Worm (Caenorhabditis elegans) whole organism, young adult: Measurements from ENCODE around the gene clec-187.

Experiments
- aptf-2 ChIP-seq: fragments of 200-800 bp; sonication (Bioruptor generic); conservative IDR thresholded peaks from 2 replicates; pipeline ENCODE4 v1.3.6; 2022; ENCODE audit warnings: missing genetic modification reagents, missing genetic modification characterization, missing compliant biosample characterization
- cebp-1 ChIP-seq, 2 experiments: fragments of 200-800 bp in 1 of 2; sonication (Bioruptor generic) in 1 of 2; sonication (generic microtip) in 1 of 2; IDR thresholded peaks in 1 of 2; optimal IDR thresholded peaks in 1 of 2; 2 replicates each; pipeline versions ENCODE4 v1.3.6 to Lab custom; 2017 to 2022; ENCODE audit warnings: missing compliant biosample characterization in 2 of 2, missing genetic modification characterization in 2 of 2, mild to moderate bottlenecking in 1 of 2, missing genetic modification reagents in 1 of 2, moderate library complexity in 1 of 2
- snpc-1.1 ChIP-seq: sonication (generic microtip); optimal IDR thresholded peaks from 2 replicates; lab custom pipeline; 2017; ENCODE audit warnings: missing genetic modification characterization, mild to moderate bottlenecking, missing compliant biosample characterization, antibody characterized with exemption, moderate library complexity, missing genotype, missing genetic modification reagents; ENCODE audit not compliant: insufficient read depth

Gene clec-187

DNA sequence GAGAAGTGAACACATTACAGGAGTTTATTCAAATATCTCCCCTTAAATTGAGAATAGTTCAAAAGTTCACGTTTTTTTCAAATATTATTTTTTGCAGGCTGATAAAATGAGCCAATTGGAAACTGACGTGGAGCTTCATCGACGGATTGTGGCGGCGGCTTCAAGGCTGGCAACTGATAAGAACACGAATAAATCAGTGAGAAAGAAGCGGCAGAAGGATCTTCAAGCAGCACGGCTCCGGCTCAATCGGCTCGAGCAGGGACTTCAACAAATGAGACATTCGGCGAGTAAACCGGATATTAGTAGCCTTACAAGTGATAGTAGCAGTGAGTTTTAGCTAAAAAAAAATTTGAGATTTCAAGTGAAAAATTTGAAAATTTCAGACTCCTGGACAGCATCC lies 46.0 kb downstream of the clec-187 start, which contains the start of gene M02B1.4:
M02B1.4 (minus strand) TSS at position 9 of the 400 bp plus-strand sequence.
- TF ChIP-seq cebp-1 (GFP tag; IDR thresholded peaks at IDR 0.05; lab: Robert Waterston, UW) (no peak), cebp-1 (tag; optimal IDR thresholded peaks at IDR 0.05; lab: Kevin White, UChicago) (no peak), aptf-2 (no peak), snpc-1.1 (tag; lab: Kevin White, UChicago) (no peak)
